Worm (Caenorhabditis elegans) whole organism, dauer: Measurements from ENCODE around the gene tbx-9.

Experiments used
- unc-62 ChIP-seq: sonication (generic microtip); optimal IDR thresholded peaks from 2 replicates; lab custom pipeline; 2017; ENCODE audit warnings: missing biosample characterization, missing genetic modification reagents, missing genetic modification characterization

The tbx-9 gene

ce11 chrIII:10354591-10354990, 12.9 kb upstream of the tbx-9 start:
- no peak for TF ChIP-seq unc-62 (GFP tag; lab: Kevin White, UChicago)

- TF ChIP-seq unc-62 (GFP tag; lab: Kevin White, UChicago): no peak
Measured at ce11 chrIII:10353423-10353822, 11.8 kb upstream of the tbx-9 start.

- no peak for TF ChIP-seq unc-62 (GFP tag; lab: Kevin White, UChicago)
Measured at ce11 chrIII:10351595-10352207, 10.0 kb upstream of the tbx-9 start, which contains the start of gene T07C4.3. TSS of gene T07C4.3 (plus strand) at chrIII:10352157.

- no peak for TF ChIP-seq unc-62 (GFP tag; lab: Kevin White, UChicago)
Measured at ce11 chrIII:10347049-10347448, 5.4 kb upstream of the tbx-9 start, which contains the start of gene tbx-8. TSS of gene tbx-8 (plus strand) at chrIII:10347349.

- TF ChIP-seq unc-62 (GFP tag; lab: Kevin White, UChicago): no peak
Measured at ce11 chrIII:10344762-10345161, 3.1 kb upstream of the tbx-9 start.

- TF ChIP-seq unc-62 (GFP tag; lab: Kevin White, UChicago): no peak
Measured at ce11 chrIII:10339949-10340348, 1.7 kb downstream of the tbx-9 start.

- no peak for TF ChIP-seq unc-62 (GFP tag; lab: Kevin White, UChicago)
Measured at ce11 chrIII:10338992-10339852, 2.4 kb downstream of the tbx-9 start.

- no peak for TF ChIP-seq unc-62 (GFP tag; lab: Kevin White, UChicago)
Measured at ce11 chrIII:10337508-10338166, 4.0 kb downstream of the tbx-9 start, which contains the start of gene ttr-15. TSS of gene ttr-15 (plus strand) at chrIII:10337847.

ce11 chrIII:10336109-10336508, 5.5 kb downstream of the tbx-9 start:
- TF ChIP-seq unc-62 (GFP tag; lab: Kevin White, UChicago): no peak

- TF ChIP-seq unc-62 (GFP tag; lab: Kevin White, UChicago): no peak
Measured at ce11 chrIII:10335086-10335485, 6.6 kb downstream of the tbx-9 start, which contains the start of gene ced-9. TSS of gene ced-9 (plus strand) at chrIII:10335172.

ce11 chrIII:10333961-10334542, 7.6 kb downstream of the tbx-9 start, which contains the start of the genes jmjd-4 and mev-1:
TSS of gene jmjd-4 (minus strand) at chrIII:10334018.
TSS of gene mev-1 (plus strand) at chrIII:10334277.
- no peak for TF ChIP-seq unc-62 (GFP tag; lab: Kevin White, UChicago)

- no peak for TF ChIP-seq unc-62 (GFP tag; lab: Kevin White, UChicago)
Measured at ce11 chrIII:10332560-10332959, 9.1 kb downstream of the tbx-9 start, which contains the start of gene T07C4.12. TSS of gene T07C4.12 (minus strand) at chrIII:10332660.

- TF ChIP-seq unc-62 (GFP tag; lab: Kevin White, UChicago): no peak
Measured at ce11 chrIII:10331232-10331631, 10.4 kb downstream of the tbx-9 start.

ce11 chrIII:10330372-10331062, 11.1 kb downstream of the tbx-9 start, which contains the start of gene nex-2:
TSS of gene nex-2 (minus strand) at chrIII:10330422.
- no peak for TF ChIP-seq unc-62 (GFP tag; lab: Kevin White, UChicago)

- TF ChIP-seq unc-62 (GFP tag; lab: Kevin White, UChicago): no peak
Measured at ce11 chrIII:10329811-10330210, 11.8 kb downstream of the tbx-9 start.
